Fruit fly (Drosophila melanogaster): Measurements from ENCODE around the gene snk.
A peak's percentile ranks its signal among the peaks of the same experiment; 100 is the strongest.

DNA sequence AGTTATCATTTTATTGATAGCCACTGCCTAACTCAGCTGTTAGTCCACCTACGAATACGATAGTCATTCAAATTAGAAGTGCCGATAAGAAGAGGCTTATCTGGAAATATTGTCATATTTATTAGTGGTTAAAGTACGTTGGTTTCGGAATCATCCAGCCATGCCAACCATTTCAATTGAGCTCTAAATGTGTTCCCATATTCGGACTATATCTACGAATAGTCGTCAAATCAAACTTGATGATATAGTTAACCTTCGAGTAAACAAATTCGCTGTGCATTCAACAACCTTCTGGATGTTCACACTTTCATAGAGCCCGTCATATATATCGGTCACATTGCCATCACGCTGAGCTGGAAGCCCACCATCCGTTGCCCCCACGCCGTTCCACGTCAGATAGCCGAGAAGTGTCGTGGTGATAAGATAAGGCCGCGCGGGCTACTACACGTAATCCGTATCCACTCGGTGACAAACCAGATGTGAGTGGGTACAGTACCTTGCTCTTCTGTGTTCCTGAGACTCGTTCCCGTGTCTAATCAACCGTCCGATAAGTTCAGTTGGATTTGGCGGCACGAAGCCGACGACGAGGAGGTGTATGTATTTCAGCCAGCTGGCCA lies 24.2 kb downstream of the snk start:
- no peak for TF ChIP-seq Hr83 (GFP tag; optimal IDR thresholded peaks at IDR 0.05; ENCODE audit: poor library complexity, severe bottlenecking)
- TF ChIP-seq pan (optimal IDR thresholded peaks at IDR 0.05), result no peak
- no peak for TF ChIP-seq GATAd (GFP tag; optimal IDR thresholded peaks at IDR 0.05)
- TF ChIP-seq h (GFP tag; optimal IDR thresholded peaks at IDR 0.05), result peak; percentile 73
- TF ChIP-seq Rel (GFP tag; optimal IDR thresholded peaks at IDR 0.05), result no peak
- TF ChIP-seq Rel (tag; optimal IDR thresholded peaks at IDR 0.05), result peak; percentile 73
- no peak for TF ChIP-seq CG32264 (GFP tag; optimal IDR thresholded peaks at IDR 0.05)
- no peak for TF ChIP-seq usp (GFP tag; optimal IDR thresholded peaks at IDR 0.05)
- no peak for TF ChIP-seq psq (GFP tag; optimal IDR thresholded peaks at IDR 0.05)
- TF ChIP-seq fru (GFP tag; optimal IDR thresholded peaks at IDR 0.05), result no peak
- no peak for TF ChIP-seq lola (GFP tag; optimal IDR thresholded peaks at IDR 0.05)
- TF ChIP-seq Vsx2 (GFP tag; optimal IDR thresholded peaks at IDR 0.05; ENCODE audit: partially characterized antibody), result no peak
- TF ChIP-seq Mio (GFP tag; optimal IDR thresholded peaks at IDR 0.05), result no peak
- no peak for TF ChIP-seq Myc (optimal IDR thresholded peaks at IDR 0.05)

Measured in whole organism, wandering third instar larva.